Worm (Caenorhabditis elegans) whole organism, late embryonic: ENCODE measurements around the gene Y43F8B.3.

Experiments
- C08G9.2 ChIP-seq: sonication (generic microtip); optimal IDR thresholded peaks from 2 replicates; lab custom pipeline; 2016; ENCODE audit warnings: mild to moderate bottlenecking, missing genetic modification characterization, moderate library complexity, missing compliant biosample characterization
- F13H6.1 ChIP-seq: sonication (generic microtip); optimal IDR thresholded peaks from 2 replicates; lab custom pipeline; 2016; ENCODE audit warnings: missing genetic modification characterization, missing compliant biosample characterization
- K02D7.2 ChIP-seq: sonication (generic microtip); optimal IDR thresholded peaks from 2 replicates; lab custom pipeline; 2017; ENCODE audit warnings: mild to moderate bottlenecking, missing genetic modification characterization, missing compliant biosample characterization
- K09A11.1 ChIP-seq: sonication (generic microtip); optimal IDR thresholded peaks from 2 replicates; lab custom pipeline; 2017; ENCODE audit warnings: antibody characterized with exemption, mild to moderate bottlenecking, missing genetic modification characterization, missing compliant biosample characterization; ENCODE audit not compliant: insufficient read depth
- T23F11.4 ChIP-seq: fragments of 200-800 bp; sonication (Bioruptor generic); optimal IDR thresholded peaks from 2 replicates; lab custom pipeline; 2018; ENCODE audit warnings: mild to moderate bottlenecking, missing genetic modification characterization, missing compliant biosample characterization
- ama-1 ChIP-seq: fragments of 150-350 bp; optimal IDR thresholded peaks from 2 replicates; lab custom pipeline; 2014
- ceh-19 ChIP-seq: fragments of 200-800 bp; sonication (Bioruptor generic); optimal IDR thresholded peaks from 2 replicates; lab custom pipeline; 2018; ENCODE audit warnings: mild to moderate bottlenecking, missing genetic modification characterization, missing compliant biosample characterization
- ceh-2 ChIP-seq: sonication (generic microtip); optimal IDR thresholded peaks from 2 replicates; lab custom pipeline; 2016; ENCODE audit warnings: missing genotype, missing genetic modification characterization, missing compliant biosample characterization
- ceh-22 ChIP-seq: sonication (generic microtip); optimal IDR thresholded peaks from 2 replicates; lab custom pipeline; 2017; ENCODE audit warnings: missing biosample characterization, missing genetic modification characterization
- ceh-30 ChIP-seq: fragments of 150-350 bp; optimal IDR thresholded peaks from 2 replicates; lab custom pipeline; 2014; ENCODE audit warnings: missing biosample characterization, missing genetic modification characterization
- ceh-31 ChIP-seq: sonication (generic microtip); optimal IDR thresholded peaks from 2 replicates; lab custom pipeline; 2016; ENCODE audit warnings: missing genetic modification characterization, missing compliant biosample characterization
- ceh-48 ChIP-seq: sonication (generic microtip); optimal IDR thresholded peaks from 2 replicates; lab custom pipeline; 2016; ENCODE audit warnings: missing genetic modification characterization, inconsistent platforms, missing compliant biosample characterization
- ceh-9 ChIP-seq: sonication (generic microtip); optimal IDR thresholded peaks from 2 replicates; lab custom pipeline; 2016; ENCODE audit warnings: mild to moderate bottlenecking, missing genetic modification characterization, inconsistent platforms, missing compliant biosample characterization
- dmd-4 ChIP-seq: sonication (generic microtip); optimal IDR thresholded peaks from 2 replicates; lab custom pipeline; 2016; ENCODE audit warnings: borderline replicate concordance, missing genetic modification characterization, missing compliant biosample characterization
- elt-2 ChIP-seq: sonication (generic microtip); optimal IDR thresholded peaks from 2 replicates; lab custom pipeline; 2016; ENCODE audit warnings: missing genetic modification reagents, missing genetic modification characterization, missing compliant biosample characterization
- elt-4 ChIP-seq: sonication (generic microtip); optimal IDR thresholded peaks from 2 replicates; lab custom pipeline; 2016; ENCODE audit warnings: missing genetic modification characterization, missing compliant biosample characterization
- ets-4 ChIP-seq: sonication (generic microtip); optimal IDR thresholded peaks from 2 replicates; lab custom pipeline; 2016; ENCODE audit warnings: missing genetic modification characterization, missing compliant biosample characterization
- fkh-6 ChIP-seq: sonication (generic microtip); optimal IDR thresholded peaks from 2 replicates; lab custom pipeline; 2016; ENCODE audit warnings: missing genetic modification characterization, missing compliant biosample characterization
- gmeb-2 ChIP-seq: sonication (generic microtip); optimal IDR thresholded peaks from 2 replicates; lab custom pipeline; 2016; ENCODE audit warnings: missing genetic modification characterization, inconsistent platforms, missing compliant biosample characterization
- hlh-13 ChIP-seq: fragments of 200-800 bp; sonication (Bioruptor generic); optimal IDR thresholded peaks from 2 replicates; lab custom pipeline; 2018; ENCODE audit warnings: mild to moderate bottlenecking, missing genetic modification characterization, missing compliant biosample characterization
- hlh-15 ChIP-seq: sonication (generic microtip); optimal IDR thresholded peaks from 2 replicates; lab custom pipeline; 2016; ENCODE audit warnings: missing genetic modification characterization, missing compliant biosample characterization
- hlh-30 ChIP-seq: sonication (generic microtip); optimal IDR thresholded peaks from 2 replicates; lab custom pipeline; 2017; ENCODE audit warnings: antibody characterized with exemption, missing genetic modification characterization, missing compliant biosample characterization; ENCODE audit not compliant: insufficient read depth
- hlh-6 ChIP-seq: sonication (generic microtip); optimal IDR thresholded peaks from 2 replicates; lab custom pipeline; 2016; ENCODE audit warnings: missing genotype, missing genetic modification characterization, missing compliant biosample characterization
- lim-6 ChIP-seq: sonication (generic microtip); optimal IDR thresholded peaks from 2 replicates; lab custom pipeline; 2016; ENCODE audit warnings: missing genetic modification characterization, missing compliant biosample characterization
- lin-11 ChIP-seq: fragments of 200-800 bp; sonication (Bioruptor generic); optimal IDR thresholded peaks from 2 replicates; lab custom pipeline; 2018; ENCODE audit warnings: mild to moderate bottlenecking, missing genetic modification characterization, missing compliant biosample characterization
- madf-2 ChIP-seq: sonication (generic microtip); optimal IDR thresholded peaks from 2 replicates; lab custom pipeline; 2017; ENCODE audit warnings: missing genetic modification characterization, missing compliant biosample characterization
- mec-3 ChIP-seq: sonication (generic microtip); optimal IDR thresholded peaks from 2 replicates; lab custom pipeline; 2016; ENCODE audit warnings: borderline replicate concordance, missing genetic modification characterization, missing compliant biosample characterization
- nfya-1 ChIP-seq: sonication (generic microtip); optimal IDR thresholded peaks from 2 replicates; lab custom pipeline; 2017; ENCODE audit warnings: missing genetic modification characterization, mild to moderate bottlenecking, missing compliant biosample characterization, antibody characterized with exemption, moderate library complexity
- nhr-11 ChIP-seq: fragments of 150-350 bp; optimal IDR thresholded peaks from 2 replicates; lab custom pipeline; 2014; ENCODE audit warnings: missing biosample characterization, missing genetic modification characterization
- odd-2 ChIP-seq: sonication (generic microtip); optimal IDR thresholded peaks from 2 replicates; lab custom pipeline; 2017; ENCODE audit warnings: antibody characterized with exemption, mild to moderate bottlenecking, missing genetic modification characterization, missing compliant biosample characterization
- pha-4 ChIP-seq: fragments of 150-350 bp; optimal IDR thresholded peaks from 2 replicates; lab custom pipeline; 2018; ENCODE audit warnings: missing biosample characterization, missing genetic modification reagents, missing genetic modification characterization
- pqm-1 ChIP-seq: sonication (generic microtip); optimal IDR thresholded peaks from 2 replicates; lab custom pipeline; 2016; ENCODE audit warnings: missing genetic modification characterization, missing compliant biosample characterization
- ref-2 ChIP-seq: sonication (generic microtip); optimal IDR thresholded peaks from 2 replicates; lab custom pipeline; 2016; ENCODE audit warnings: missing genetic modification characterization, missing compliant biosample characterization
- rnt-1 ChIP-seq: sonication (generic microtip); optimal IDR thresholded peaks from 2 replicates; lab custom pipeline; 2016; ENCODE audit warnings: missing genetic modification characterization, missing compliant biosample characterization
- sdc-2 ChIP-seq: sonication (generic microtip); optimal IDR thresholded peaks from 2 replicates; lab custom pipeline; 2016; ENCODE audit warnings: missing genotype, missing genetic modification characterization, missing compliant biosample characterization
- tbx-2 ChIP-seq: sonication (generic microtip); optimal IDR thresholded peaks from 2 replicates; lab custom pipeline; 2016; ENCODE audit warnings: missing genetic modification characterization, missing compliant biosample characterization
- tbx-7 ChIP-seq: sonication (generic microtip); optimal IDR thresholded peaks from 2 replicates; lab custom pipeline; 2016; ENCODE audit warnings: missing genotype, missing genetic modification characterization, missing compliant biosample characterization
- ttx-3 ChIP-seq: sonication (generic microtip); optimal IDR thresholded peaks from 2 replicates; lab custom pipeline; 2016; ENCODE audit warnings: missing genetic modification reagents, missing genetic modification characterization, missing compliant biosample characterization
- unc-42 ChIP-seq: sonication (generic microtip); optimal IDR thresholded peaks from 2 replicates; lab custom pipeline; 2016; ENCODE audit warnings: missing genotype, missing genetic modification characterization, missing compliant biosample characterization
- ztf-16 ChIP-seq: sonication (generic microtip); optimal IDR thresholded peaks from 2 replicates; lab custom pipeline; 2017; ENCODE audit warnings: missing genetic modification characterization, missing compliant biosample characterization

Gene Y43F8B.3

DNA sequence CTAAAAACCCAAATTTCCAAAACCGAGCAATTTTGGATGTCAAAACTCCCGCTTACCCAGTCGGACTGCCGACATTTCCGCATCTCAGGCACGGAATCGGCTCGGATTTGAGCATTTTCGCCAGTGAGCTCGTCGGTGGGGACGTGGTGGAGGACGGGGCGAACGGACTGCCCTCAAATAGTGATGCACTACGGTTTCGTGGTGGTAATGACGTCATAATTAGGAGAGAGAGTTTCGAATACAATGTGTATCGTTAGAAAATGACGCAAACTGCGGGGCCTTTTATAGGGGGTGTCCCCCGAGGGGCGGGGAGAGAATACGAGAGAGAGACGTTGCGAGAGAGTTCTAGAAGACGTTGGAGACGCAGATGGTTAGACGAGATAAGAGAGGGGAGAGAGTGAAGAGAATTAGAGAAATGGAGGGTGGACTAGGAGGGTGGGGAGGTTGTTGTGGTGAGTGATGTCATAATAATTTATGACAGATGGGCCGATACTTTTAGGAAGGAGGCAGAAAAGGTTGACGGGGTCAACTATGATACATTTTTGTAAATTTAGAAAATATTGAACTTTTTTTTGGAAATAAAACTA is 19.7 kb downstream of the Y43F8B.3 start (continued):
- TF ChIP-seq ref-2 (tag; lab: Kevin White, UChicago), result peak; percentile 90
- no peak for TF ChIP-seq K09A11.1
- peak; percentile 43 for TF ChIP-seq ceh-2 (tag; lab: Kevin White, UChicago)
- no peak for TF ChIP-seq ceh-22 (tag; lab: Kevin White, UChicago)
- peak; percentile 29 for TF ChIP-seq gmeb-2 (tag; lab: Kevin White, UChicago)
- peak; percentile 92 for TF ChIP-seq nfya-1 (tag; lab: Kevin White, UChicago)
- no peak for TF ChIP-seq nhr-11 (tag; lab: Kevin White, UChicago)
- TF ChIP-seq ceh-31 (tag; lab: Kevin White, UChicago), result peak; percentile 81
- no peak for TF ChIP-seq hlh-15 (tag; lab: Kevin White, UChicago)
- TF ChIP-seq pha-4, result no peak
- TF ChIP-seq tbx-2 (tag; lab: Kevin White, UChicago), result peak; percentile 76
- peak; percentile 37 for TF ChIP-seq dmd-4 (tag; lab: Kevin White, UChicago)
- peak; percentile 56 for TF ChIP-seq hlh-30 (tag; lab: Kevin White, UChicago)
- no peak for TF ChIP-seq mec-3 (tag; lab: Kevin White, UChicago)
- TF ChIP-seq elt-4, result no peak
- TF ChIP-seq K02D7.2 (tag; lab: Kevin White, UChicago), result peak; percentile 51
- TF ChIP-seq C08G9.2 (tag; lab: Kevin White, UChicago), result peak; percentile 57
- TF ChIP-seq ceh-19, result peak; percentile 75
- TF ChIP-seq ama-1 (lab: Kevin White, UChicago), result peak; percentile 94
- TF ChIP-seq tbx-7 (tag; lab: Kevin White, UChicago), result peak; percentile 40
- TF ChIP-seq ztf-16, result peak; percentile 70
- peak; percentile 18 for TF ChIP-seq lin-11 (tag; lab: Kevin White, UChicago)
- TF ChIP-seq F13H6.1 (tag; lab: Kevin White, UChicago), result no peak
- no peak for TF ChIP-seq hlh-6 (tag; lab: Kevin White, UChicago)
- TF ChIP-seq odd-2, result no peak
- TF ChIP-seq pqm-1 (tag; lab: Kevin White, UChicago), result no peak
- TF ChIP-seq ceh-48 (tag; lab: Kevin White, UChicago), result no peak
- TF ChIP-seq, all 69 proteins: peak for 42

DNA sequence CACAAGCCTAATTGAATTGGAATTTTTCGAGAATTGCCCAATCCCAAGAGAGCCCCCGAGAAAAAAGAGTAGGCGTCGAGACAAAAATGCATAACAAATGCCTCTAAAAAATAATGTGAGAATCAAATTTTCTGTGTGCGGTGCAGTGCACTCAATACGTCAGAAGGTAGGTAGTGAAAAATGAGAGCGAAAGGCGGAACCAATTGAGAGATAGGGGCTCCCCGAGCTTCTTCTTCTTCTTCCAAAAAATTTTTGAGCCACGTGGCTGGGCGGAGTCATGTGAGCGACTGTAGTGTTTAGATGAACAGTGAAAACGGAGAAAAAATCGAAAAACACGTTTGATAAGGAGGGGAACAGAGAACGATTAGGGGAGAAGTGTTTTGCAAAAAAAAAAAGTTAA is 21.7 kb downstream of the Y43F8B.3 start:
- TF ChIP-seq unc-42 (tag; lab: Kevin White, UChicago) (peak; percentile 31), K02D7.2 (tag; lab: Kevin White, UChicago) (no peak)
- TF ChIP-seq, all 69 proteins: peak for 1

DNA sequence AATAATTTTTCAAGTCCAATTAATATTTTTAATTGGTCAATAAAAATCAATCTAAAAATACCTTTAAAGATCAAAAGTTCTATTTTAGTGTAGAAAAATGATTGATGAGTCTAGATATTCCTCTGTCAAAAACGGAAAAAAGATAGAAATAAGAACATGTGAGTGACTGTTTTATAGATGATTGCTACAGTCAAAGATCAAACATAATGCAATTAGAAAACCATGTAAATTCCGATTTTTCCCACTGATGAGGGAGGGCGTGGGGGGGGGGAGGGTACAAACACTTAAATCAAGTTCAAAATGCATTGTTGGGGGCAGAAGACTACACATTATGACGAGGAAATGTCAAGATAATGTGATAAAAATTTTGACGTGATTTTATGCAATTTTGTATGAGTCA is 23.3 kb downstream of the Y43F8B.3 start:
- TF ChIP-seq K09A11.1 (no peak), rnt-1 (no peak), madf-2 (tag; lab: Kevin White, UChicago) (no peak), hlh-15 (tag; lab: Kevin White, UChicago) (no peak), fkh-6 (tag; lab: Kevin White, UChicago) (no peak), ceh-30 (tag; lab: Kevin White, UChicago) (no peak), ceh-48 (tag; lab: Kevin White, UChicago) (no peak), hlh-13 (GFP tag; lab: Kevin White, UChicago) (no peak), ceh-22 (tag; lab: Kevin White, UChicago) (no peak), ztf-16 (no peak), sdc-2 (no peak), T23F11.4 (GFP tag; lab: Kevin White, UChicago) (no peak), ttx-3 (no peak), lim-6 (tag; lab: Kevin White, UChicago) (no peak), hlh-6 (tag; lab: Kevin White, UChicago) (no peak)

DNA sequence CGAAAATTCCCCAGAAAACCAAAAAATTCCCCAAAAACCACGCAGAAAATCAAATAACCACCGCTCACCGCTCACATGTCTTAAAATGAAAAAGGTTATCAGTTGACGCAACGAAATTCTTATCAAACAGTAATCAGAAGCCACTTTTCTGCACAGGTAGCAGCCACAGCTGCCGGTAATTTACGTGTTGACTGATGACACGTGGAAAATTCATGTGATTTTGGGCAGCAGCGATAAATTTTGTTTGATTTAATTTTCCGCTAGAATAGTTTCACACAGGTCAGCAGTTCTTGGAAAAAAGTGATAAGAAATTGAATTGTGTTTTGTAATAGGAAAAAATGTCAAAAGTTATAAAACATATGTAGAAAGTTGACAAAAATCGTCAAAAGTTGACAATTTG is 24.7 kb downstream of the Y43F8B.3 start:
- TF ChIP-seq fkh-6 (tag; lab: Kevin White, UChicago), result no peak
- TF ChIP-seq T23F11.4 (GFP tag; lab: Kevin White, UChicago), result no peak
- no peak for TF ChIP-seq ceh-9 (tag; lab: Kevin White, UChicago)
- TF ChIP-seq hlh-13 (GFP tag; lab: Kevin White, UChicago), result no peak
- TF ChIP-seq elt-2, result peak; percentile 71
- no peak for TF ChIP-seq ets-4 (tag; lab: Kevin White, UChicago)
